Fruit fly (Drosophila melanogaster) whole organism, embryonic: ENCODE measurements around the gene CG10089.

Experiments
- Adf1 ChIP-seq: fragments of 200-800 bp; sonication (Bioruptor generic); IDR thresholded peaks from 2 replicates; pipeline ENCODE4 v1.3.6; 2022; ENCODE audit warnings: missing biosample characterization, missing genetic modification characterization
- CG10147 ChIP-seq: fragments of 200-800 bp; sonication (Bioruptor generic); optimal IDR thresholded peaks from 2 replicates; lab custom pipeline; 2019; ENCODE audit warnings: missing biosample characterization, mild to moderate bottlenecking, missing genetic modification characterization, moderate library complexity
- CG10565 ChIP-seq: fragments of 200-800 bp; sonication (Bioruptor generic); optimal IDR thresholded peaks from 3 replicates; lab custom pipeline; 2016; ENCODE audit warnings: missing biosample characterization, mild to moderate bottlenecking, missing genetic modification characterization
- CG11247 ChIP-seq: fragments of 200-800 bp; sonication (Bioruptor generic); IDR thresholded peaks from 2 replicates; pipeline ENCODE4 v1.3.6; 2022; ENCODE audit warnings: missing biosample characterization, missing genetic modification characterization
- CG14014 ChIP-seq: fragments of 200-800 bp; sonication (Bioruptor generic); IDR thresholded peaks from 2 replicates; pipeline ENCODE4 v1.3.6; 2022; ENCODE audit warnings: missing biosample characterization, missing genetic modification characterization
- CG17361 ChIP-seq: fragments of 200-800 bp; sonication (Bioruptor generic); IDR thresholded peaks from 3 replicates; pipeline ENCODE4 v1.3.6; 2022; ENCODE audit warnings: missing biosample characterization, missing genetic modification characterization
- CG17385 ChIP-seq: fragments of 200-800 bp; sonication (Bioruptor generic); optimal IDR thresholded peaks from 3 replicates; lab custom pipeline; 2018; ENCODE audit warnings: missing biosample characterization, mild to moderate bottlenecking, missing genetic modification characterization
- CG18599 ChIP-seq: fragments of 200-800 bp; sonication (Bioruptor generic); optimal IDR thresholded peaks from 3 replicates; lab custom pipeline; 2017; ENCODE audit warnings: missing biosample characterization, missing genetic modification characterization, mild to moderate bottlenecking, moderate library complexity, missing genetic modification reagents
- CG18619 ChIP-seq: fragments of 200-800 bp; sonication (Bioruptor generic); optimal IDR thresholded peaks from 3 replicates; lab custom pipeline; 2017; ENCODE audit warnings: missing biosample characterization, mild to moderate bottlenecking, missing genetic modification characterization
- CG2889 ChIP-seq: fragments of 200-800 bp; sonication (Bioruptor generic); IDR thresholded peaks from 3 replicates; pipeline ENCODE4 v1.3.6; 2022; ENCODE audit warnings: missing biosample characterization, missing genetic modification characterization
- CG42726 ChIP-seq: fragments of 200-800 bp; sonication (Bioruptor generic); IDR thresholded peaks from 2 replicates; pipeline ENCODE4 v1.3.6; 2022; ENCODE audit warnings: missing biosample characterization, missing genetic modification characterization; ENCODE audit not compliant: partially characterized antibody
- CG4282 ChIP-seq: fragments of 200-800 bp; sonication (Bioruptor generic); optimal IDR thresholded peaks from 2 replicates; lab custom pipeline; 2016; ENCODE audit warnings: missing biosample characterization, missing genetic modification characterization
- CG4404 ChIP-seq: fragments of 200-800 bp; sonication (Bioruptor generic); IDR thresholded peaks from 2 replicates; pipeline ENCODE4 v1.3.6; 2022; ENCODE audit warnings: missing biosample characterization, missing genetic modification characterization
- CG4730 ChIP-seq: fragments of 200-800 bp; sonication (Bioruptor generic); IDR thresholded peaks from 2 replicates; pipeline ENCODE4 v1.3.6; 2022; ENCODE audit warnings: missing biosample characterization, missing genetic modification characterization
- CG4820 ChIP-seq: fragments of 200-800 bp; sonication (Bioruptor generic); optimal IDR thresholded peaks from 3 replicates; lab custom pipeline; 2016; ENCODE audit warnings: missing biosample characterization, missing genetic modification characterization
- CG5953 ChIP-seq: fragments of 200-800 bp; sonication (Bioruptor generic); IDR thresholded peaks from 2 replicates; pipeline ENCODE4 v1.3.6; 2022; ENCODE audit warnings: missing biosample characterization, missing genetic modification characterization
- CG6272 ChIP-seq: fragments of 200-800 bp; sonication (Bioruptor generic); IDR thresholded peaks from 2 replicates; pipeline ENCODE4 v1.3.6; 2022; ENCODE audit warnings: missing biosample characterization, missing genetic modification characterization
- CG7271 ChIP-seq: fragments of 200-800 bp; sonication (Bioruptor generic); optimal IDR thresholded peaks from 2 replicates; lab custom pipeline; 2018; ENCODE audit warnings: missing biosample characterization, mild to moderate bottlenecking, missing genetic modification characterization, moderate library complexity
- CG7987 ChIP-seq: fragments of 200-800 bp; sonication (Bioruptor generic); optimal IDR thresholded peaks from 2 replicates; lab custom pipeline; 2018; ENCODE audit warnings: missing biosample characterization, mild to moderate bottlenecking, missing genetic modification characterization, moderate library complexity
- CG9797 ChIP-seq: fragments of 200-800 bp; sonication (Bioruptor generic); optimal IDR thresholded peaks from 3 replicates; lab custom pipeline; 2018; ENCODE audit warnings: missing biosample characterization, mild to moderate bottlenecking, missing genetic modification characterization
- Dll ChIP-seq: fragments of 200-800 bp; sonication (Bioruptor generic); IDR thresholded peaks from 4 replicates; pipeline ENCODE4 v1.3.6; 2022; ENCODE audit warnings: missing biosample characterization, missing genetic modification characterization; ENCODE audit not compliant: partially characterized antibody
- Drgx ChIP-seq: fragments of 200-800 bp; sonication (Bioruptor generic); IDR thresholded peaks from 2 replicates; pipeline ENCODE4 v1.3.6; 2022; ENCODE audit warnings: missing biosample characterization, missing genetic modification characterization
- Hr3 ChIP-seq: fragments of 200-800 bp; sonication (Bioruptor generic); optimal IDR thresholded peaks from 3 replicates; lab custom pipeline; 2016; ENCODE audit warnings: missing biosample characterization, missing genetic modification characterization
- Meics ChIP-seq: fragments of 200-800 bp; sonication (Bioruptor generic); optimal IDR thresholded peaks from 2 replicates; lab custom pipeline; 2017; ENCODE audit warnings: missing biosample characterization, mild to moderate bottlenecking, missing genetic modification characterization
- Mrtf ChIP-seq: fragments of 200-800 bp; sonication (Bioruptor generic); IDR thresholded peaks from 3 replicates; pipeline ENCODE4 v1.3.6; 2022; ENCODE audit warnings: missing biosample characterization, missing genetic modification characterization
- Scr ChIP-seq: fragments of 200-800 bp; sonication (Bioruptor generic); IDR thresholded peaks from 2 replicates; pipeline ENCODE4 v1.3.6; 2022; ENCODE audit warnings: missing biosample characterization, missing genetic modification characterization; ENCODE audit not compliant: partially characterized antibody
- Sry-β ChIP-seq: fragments of 200-800 bp; sonication (Bioruptor generic); optimal IDR thresholded peaks from 2 replicates; lab custom pipeline; 2018; ENCODE audit warnings: missing biosample characterization, mild to moderate bottlenecking, missing genetic modification characterization, moderate library complexity
- TFAM ChIP-seq: fragments of 200-800 bp; sonication (Bioruptor generic); optimal IDR thresholded peaks from 2 replicates; lab custom pipeline; 2017; ENCODE audit warnings: missing biosample characterization, missing genetic modification characterization, inconsistent platforms
- ara ChIP-seq: fragments of 200-800 bp; sonication (Bioruptor generic); IDR thresholded peaks from 2 replicates; pipeline ENCODE4 v1.3.6; 2022; ENCODE audit warnings: missing biosample characterization, missing genetic modification characterization
- bbx ChIP-seq: fragments of 200-800 bp; sonication (Bioruptor generic); IDR thresholded peaks from 2 replicates; pipeline ENCODE4 v1.3.6; 2022; ENCODE audit warnings: missing biosample characterization, missing genetic modification characterization; ENCODE audit not compliant: partially characterized antibody
- bcd ChIP-seq: fragments of 200-800 bp; sonication (Bioruptor generic); optimal IDR thresholded peaks from 2 replicates; lab custom pipeline; 2017; ENCODE audit warnings: missing biosample characterization, mild to moderate bottlenecking, missing genetic modification characterization
- esg ChIP-seq: fragments of 200-800 bp; sonication (Bioruptor generic); conservative IDR thresholded peaks from 2 replicates; pipeline ENCODE4 v1.3.6; 2022; ENCODE audit warnings: missing biosample characterization, missing genetic modification characterization
- eyg ChIP-seq: fragments of 200-800 bp; sonication (Bioruptor generic); optimal IDR thresholded peaks from 3 replicates; lab custom pipeline; 2016; ENCODE audit warnings: missing biosample characterization, missing genetic modification characterization
- klu ChIP-seq: fragments of 200-800 bp; sonication (Bioruptor generic); IDR thresholded peaks from 2 replicates; pipeline ENCODE4 v1.3.6; 2022; ENCODE audit warnings: missing biosample characterization, missing genetic modification characterization
- kni ChIP-seq: fragments of 200-800 bp; sonication (Bioruptor generic); optimal IDR thresholded peaks from 3 replicates; lab custom pipeline; 2017; ENCODE audit warnings: mild to moderate bottlenecking, missing biosample characterization, missing genetic modification reagents, missing genetic modification characterization
- mld ChIP-seq: fragments of 200-800 bp; sonication (Bioruptor generic); IDR thresholded peaks from 3 replicates; pipeline ENCODE4 v1.3.6; 2022; ENCODE audit warnings: missing biosample characterization, missing genetic modification characterization; ENCODE audit not compliant: partially characterized antibody
- onecut ChIP-seq: fragments of 200-800 bp; sonication (Bioruptor generic); IDR thresholded peaks from 2 replicates; pipeline ENCODE4 v1.3.6; 2022; ENCODE audit warnings: missing biosample characterization, missing genetic modification characterization
- pan ChIP-seq, 4 experiments: fragments of >200 bp in 3 of 4; fragments of 200-800 bp in 1 of 4; sonication (Bioruptor generic) in 1 of 4; optimal IDR thresholded peaks in 3 of 4; IDR thresholded peaks in 1 of 4; 2 replicates each; pipeline versions ENCODE4 v1.3.6 to Lab custom; 2017 to 2022; ENCODE audit warnings: missing biosample characterization in 2 of 4, missing genetic modification characterization in 2 of 4, mixed read lengths in 1 of 4
- pita ChIP-seq: fragments of 200-800 bp; sonication (Bioruptor generic); optimal IDR thresholded peaks from 2 replicates; lab custom pipeline; 2017; ENCODE audit warnings: missing biosample characterization, mild to moderate bottlenecking, missing genetic modification characterization
- sima ChIP-seq: fragments of 200-800 bp; sonication (Bioruptor generic); optimal IDR thresholded peaks from 2 replicates; lab custom pipeline; 2016; ENCODE audit warnings: missing biosample characterization, missing genetic modification characterization
- slbo ChIP-seq: fragments of 200-800 bp; sonication (Bioruptor generic); IDR thresholded peaks from 2 replicates; pipeline ENCODE4 v1.3.6; 2022; ENCODE audit warnings: missing biosample characterization, missing genetic modification characterization
- sr ChIP-seq: fragments of 200-800 bp; sonication (Bioruptor generic); IDR thresholded peaks from 3 replicates; pipeline ENCODE4 v1.3.6; 2022; ENCODE audit warnings: missing biosample characterization, missing genetic modification characterization
- tin ChIP-seq: fragments of 200-800 bp; sonication (Bioruptor generic); optimal IDR thresholded peaks from 3 replicates; lab custom pipeline; 2016; ENCODE audit warnings: missing biosample characterization, missing genetic modification characterization
- tup ChIP-seq: fragments of 200-800 bp; sonication (Bioruptor generic); optimal IDR thresholded peaks from 2 replicates; lab custom pipeline; 2016; ENCODE audit warnings: missing biosample characterization, mild to moderate bottlenecking, missing genetic modification characterization, moderate library complexity
- unpg ChIP-seq: fragments of 200-800 bp; sonication (Bioruptor generic); optimal IDR thresholded peaks from 3 replicates; lab custom pipeline; 2018; ENCODE audit warnings: missing biosample characterization, mild to moderate bottlenecking, missing genetic modification characterization, moderate library complexity
- vvl ChIP-seq: fragments of 200-800 bp; sonication (Bioruptor generic); IDR thresholded peaks from 2 replicates; pipeline ENCODE4 v1.3.6; 2022; ENCODE audit warnings: missing biosample characterization, missing genetic modification characterization
- z ChIP-seq: fragments of 200-800 bp; sonication (Bioruptor generic); IDR thresholded peaks from 3 replicates; pipeline ENCODE4 v1.3.6; 2022; ENCODE audit warnings: missing biosample characterization, missing genetic modification characterization
- zfh1 ChIP-seq: fragments of 200-800 bp; sonication (Bioruptor generic); IDR thresholded peaks from 3 replicates; pipeline ENCODE4 v1.3.6; 2022; ENCODE audit warnings: missing biosample characterization, missing genetic modification characterization

Gene CG10089

DNA sequence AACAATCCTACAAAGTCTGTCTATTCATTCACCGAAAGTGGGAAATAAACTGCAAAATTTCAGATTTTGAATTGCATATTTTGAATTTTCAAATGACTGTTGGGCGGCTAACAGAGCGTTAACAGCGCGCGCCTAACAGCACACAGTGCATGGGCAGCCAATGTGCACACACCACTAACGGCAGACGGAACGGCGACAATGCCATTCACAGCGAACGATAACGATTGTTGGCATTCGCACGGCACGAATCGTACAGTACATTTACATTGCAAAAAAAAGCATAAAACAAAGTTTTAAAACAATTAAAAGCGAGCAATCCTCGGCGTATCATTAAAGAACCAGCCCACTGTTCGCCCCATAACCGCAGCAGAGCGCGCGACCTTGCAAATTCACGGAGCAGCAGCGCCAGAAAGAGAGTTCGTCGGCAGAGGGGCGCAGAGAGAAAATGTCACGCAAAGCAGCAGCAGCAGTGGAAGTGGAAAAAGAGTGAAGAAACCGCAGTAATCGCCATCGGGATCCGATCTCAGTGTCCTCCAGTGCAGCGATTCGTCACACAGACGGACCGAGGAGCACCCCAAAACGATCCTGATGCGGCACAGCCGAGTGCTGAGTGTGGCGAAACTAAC is 28.0 kb upstream of the CG10089 start, which contains the start of gene Spt20 (continued):
- TF ChIP-seq bbx (GFP tag; lab: Robert Waterston, UW) (peak; percentile 57; the same call in 1 of the 2 replicates), CG18599 (no peak), CG7987 (GFP tag; lab: Kevin White, UChicago) (peak; percentile 34), zfh1 (GFP tag; lab: Robert Waterston, UW) (no peak), CG5953 (no peak), unpg (GFP tag; lab: Kevin White, UChicago) (no peak), z (GFP tag; lab: Robert Waterston, UW) (no peak), Sry-β (no peak), CG9797 (GFP tag; lab: Kevin White, UChicago) (peak; percentile 13), CG17385 (no peak), mld (GFP tag; lab: Robert Waterston, UW) (no peak), Mrtf (no peak), Adf1 (peak; percentile 52; the same call in 1 of the 2 replicates), CG4404 (GFP tag; lab: Robert Waterston, UW) (no peak), CG17361 (GFP tag; lab: Robert Waterston, UW) (no peak), klu (GFP tag; lab: Robert Waterston, UW) (no peak), sima (no peak), Dll (GFP tag; lab: Robert Waterston, UW) (peak; percentile 39; the same call in 2 of the 4 replicates), CG4730 (GFP tag; lab: Robert Waterston, UW) (no peak), vvl (GFP tag; lab: Robert Waterston, UW) (peak; percentile 53; the same call in 1 of the 2 replicates)
- TF ChIP-seq, all 482 proteins: peak for 62

DNA sequence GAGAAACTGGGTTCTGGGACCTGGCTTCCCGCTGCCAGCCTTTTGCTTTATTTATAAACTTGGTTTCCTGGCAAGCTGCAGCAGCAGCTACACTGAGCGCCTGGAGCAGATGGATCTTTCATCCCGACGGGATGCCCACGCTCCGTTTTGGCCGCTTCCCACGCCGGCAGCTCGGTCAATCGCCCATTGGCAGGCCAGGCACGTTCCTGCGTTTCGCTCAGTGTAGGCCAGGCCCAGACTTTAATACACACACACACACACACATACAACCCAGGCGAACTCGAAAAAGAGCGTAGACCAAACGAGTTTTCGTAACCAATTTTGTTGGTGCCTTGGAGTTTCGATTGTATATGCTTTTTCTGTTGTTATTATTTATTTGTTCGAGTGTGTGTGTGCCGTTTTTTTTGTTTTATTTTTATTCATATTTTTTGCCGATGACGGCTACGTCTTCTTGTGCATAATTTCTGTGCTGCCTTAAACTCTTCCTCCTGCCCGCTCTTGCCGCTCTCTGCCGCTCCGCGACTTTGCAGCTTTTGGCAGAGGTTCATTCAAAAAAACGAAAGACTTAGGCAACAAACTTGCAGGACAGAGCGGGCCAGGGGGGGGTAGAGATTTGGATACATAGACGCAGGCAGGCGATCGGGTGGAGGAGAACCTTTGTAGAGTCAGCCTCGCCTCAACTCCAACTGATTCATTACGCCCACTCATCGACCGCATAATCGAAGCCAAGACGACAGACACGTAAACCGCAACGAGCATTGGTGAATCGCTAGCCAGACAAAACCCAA is 25.5 kb upstream of the CG10089 start:
- TF ChIP-seq bcd (GFP tag; lab: Kevin White, UChicago) = no peak
- TF ChIP-seq kni (GFP tag; lab: Kevin White, UChicago) = peak; percentile 5
- TF ChIP-seq CG2889 (GFP tag; lab: Robert Waterston, UW) = no peak
- no peak for TF ChIP-seq CG10565
- no peak for TF ChIP-seq pan (optimal IDR thresholded peaks at IDR 0.05; lab: Kevin White, UChicago)
- no peak for TF ChIP-seq pan (GFP tag; optimal IDR thresholded peaks at IDR 0.05 in 1 of 2, IDR thresholded peaks at IDR 0.05 in 1 of 2)
- no peak for TF ChIP-seq tup (GFP tag; lab: Kevin White, UChicago)
- no peak for TF ChIP-seq CG6272 (GFP tag; lab: Robert Waterston, UW)
- no peak for TF ChIP-seq CG10147 (GFP tag; lab: Kevin White, UChicago)
- no peak for TF ChIP-seq esg (GFP tag; lab: Robert Waterston, UW)
- TF ChIP-seq CG18619 (GFP tag; lab: Kevin White, UChicago) = no peak
- 0 out of 2 replicates have a peak, but pooled peaks have one; percentile 35 for TF ChIP-seq slbo (GFP tag; lab: Robert Waterston, UW)
- peak; percentile 30; the same call in 1 of the 3 replicates for TF ChIP-seq sr (GFP tag; lab: Robert Waterston, UW)
- no peak for TF ChIP-seq TFAM
- peak; percentile 84 for TF ChIP-seq Drgx (GFP tag; lab: Robert Waterston, UW)
- TF ChIP-seq CG4820 (GFP tag; lab: Kevin White, UChicago) = no peak
- TF ChIP-seq CG7271 = no peak
- TF ChIP-seq CG14014 (GFP tag; lab: Robert Waterston, UW) = no peak
- no peak for TF ChIP-seq Meics (GFP tag; lab: Kevin White, UChicago)
- TF ChIP-seq ara = no peak
- no peak for TF ChIP-seq eyg
- TF ChIP-seq CG11247 = 0 out of 2 replicates have a peak, but pooled peaks have one; percentile 6
- TF ChIP-seq tin = no peak
- TF ChIP-seq CG42726 (GFP tag; lab: Robert Waterston, UW) = 0 out of 2 replicates have a peak, but pooled peaks have one; percentile 20
- TF ChIP-seq CG4282 (GFP tag; lab: Kevin White, UChicago) = no peak
- TF ChIP-seq onecut = no peak
- TF ChIP-seq Scr (GFP tag; lab: Robert Waterston, UW) = no peak
- TF ChIP-seq Hr3 = no peak
- no peak for TF ChIP-seq pita (GFP tag; lab: Kevin White, UChicago)
